Worm (Caenorhabditis elegans) whole organism, L4 larva: ENCODE measurements around the gene C02B8.12.
A peak's percentile ranks its signal among the peaks of the same experiment; 100 is the strongest.

Source experiments
- D1046.2 ChIP-seq: fragments of 200-800 bp; sonication (Bioruptor generic); IDR thresholded peaks from 2 replicates; pipeline ENCODE4 v1.3.6; 2022; ENCODE audit warnings: missing genetic modification characterization, missing compliant biosample characterization
- F10B5.3 ChIP-seq: sonication (generic microtip); optimal IDR thresholded peaks from 2 replicates; lab custom pipeline; 2016; ENCODE audit warnings: mild to moderate bottlenecking, missing genetic modification characterization, missing compliant biosample characterization
- F26F4.8 ChIP-seq: fragments of 200-800 bp; sonication (Bioruptor generic); conservative IDR thresholded peaks from 2 replicates; pipeline ENCODE4 v1.3.6; 2022; ENCODE audit warnings: missing genetic modification characterization, missing compliant biosample characterization
- Y105C5A.15 ChIP-seq: fragments of 200-800 bp; sonication (Bioruptor generic); IDR thresholded peaks from 2 replicates; pipeline ENCODE4 v1.3.6; 2022; ENCODE audit warnings: missing genetic modification characterization, missing compliant biosample characterization
- Y48G9A.11 ChIP-seq: fragments of 200-800 bp; sonication (Bioruptor generic); IDR thresholded peaks from 2 replicates; pipeline ENCODE4 v1.3.6; 2022; ENCODE audit warnings: missing genetic modification reagents, missing genetic modification characterization, missing compliant biosample characterization
- Y5F2A.4 ChIP-seq: fragments of 200-800 bp; sonication (Bioruptor generic); optimal IDR thresholded peaks from 2 replicates; lab custom pipeline; 2018; ENCODE audit warnings: mild to moderate bottlenecking, missing genetic modification characterization, missing compliant biosample characterization
- aly-2 ChIP-seq: sonication (generic microtip); optimal IDR thresholded peaks from 2 replicates; lab custom pipeline; 2018; ENCODE audit warnings: missing biosample characterization, missing genetic modification characterization
- arid-1 ChIP-seq: fragments of 200-800 bp; sonication (Bioruptor generic); conservative IDR thresholded peaks from 2 replicates; pipeline ENCODE4 v1.3.6; 2022; ENCODE audit warnings: missing genetic modification reagents, missing genetic modification characterization, missing compliant biosample characterization
- ceh-20 ChIP-seq: fragments of 200-800 bp; sonication (Bioruptor generic); IDR thresholded peaks from 2 replicates; pipeline ENCODE4 v1.3.6; 2022; ENCODE audit warnings: missing genetic modification reagents, missing genetic modification characterization, missing compliant biosample characterization
- ceh-28 ChIP-seq: fragments of 150-350 bp; optimal IDR thresholded peaks from 2 replicates; lab custom pipeline; 2014; ENCODE audit warnings: missing biosample characterization, missing genetic modification reagents, missing genetic modification characterization
- ceh-32 ChIP-seq: sonication (generic microtip); optimal IDR thresholded peaks from 2 replicates; lab custom pipeline; 2016; ENCODE audit warnings: mild to moderate bottlenecking, missing genetic modification characterization, missing compliant biosample characterization; ENCODE audit not compliant: poor library complexity
- ceh-62 ChIP-seq: sonication (generic microtip); optimal IDR thresholded peaks from 2 replicates; lab custom pipeline; 2017; ENCODE audit warnings: missing biosample characterization, missing genetic modification characterization
- ceh-82 ChIP-seq: sonication (generic microtip); optimal IDR thresholded peaks from 2 replicates; lab custom pipeline; 2017; ENCODE audit warnings: missing biosample characterization, missing genetic modification characterization
- ces-1 ChIP-seq: fragments of 150-350 bp; sonication (generic microtip); optimal IDR thresholded peaks from 4 replicates; lab custom pipeline; 2014; ENCODE audit warnings: missing biosample characterization, missing genetic modification reagents, missing genetic modification characterization
- cey-2 ChIP-seq: sonication (generic microtip); optimal IDR thresholded peaks from 3 replicates; lab custom pipeline; 2017; ENCODE audit warnings: missing genetic modification characterization, mild to moderate bottlenecking, missing compliant biosample characterization, antibody characterized with exemption, borderline replicate concordance; ENCODE audit not compliant: insufficient read depth
- ctbp-1 ChIP-seq: fragments of 200-800 bp; sonication (Bioruptor generic); IDR thresholded peaks from 2 replicates; pipeline ENCODE4 v1.3.6; 2022; ENCODE audit warnings: missing genetic modification reagents, missing genetic modification characterization, missing compliant biosample characterization
- daf-19 ChIP-seq: fragments of 200-800 bp; sonication (Bioruptor generic); conservative IDR thresholded peaks from 2 replicates; pipeline ENCODE4 v1.3.6; 2022; ENCODE audit warnings: missing genetic modification characterization, missing compliant biosample characterization
- dmd-8 ChIP-seq: fragments of 200-800 bp; sonication (Bioruptor generic); IDR thresholded peaks from 2 replicates; pipeline ENCODE4 v1.3.6; 2022; ENCODE audit warnings: missing genetic modification characterization, missing compliant biosample characterization
- dpl-1 ChIP-seq: fragments of 150-350 bp; optimal IDR thresholded peaks from 2 replicates; lab custom pipeline; 2014; ENCODE audit warnings: missing biosample characterization, missing genetic modification reagents, missing genetic modification characterization
- dve-1 ChIP-seq: sonication (generic microtip); optimal IDR thresholded peaks from 2 replicates; lab custom pipeline; 2017; ENCODE audit warnings: antibody characterized with exemption, mild to moderate bottlenecking, missing genetic modification characterization, missing compliant biosample characterization; ENCODE audit not compliant: insufficient read depth
- egl-27 ChIP-seq: sonication (generic microtip); optimal IDR thresholded peaks from 3 replicates; lab custom pipeline; 2017; ENCODE audit warnings: missing biosample characterization, missing genetic modification reagents, missing genetic modification characterization
- hlh-11 ChIP-seq: fragments of 200-800 bp; sonication (Bioruptor generic); optimal IDR thresholded peaks from 2 replicates; lab custom pipeline; 2018; ENCODE audit warnings: mild to moderate bottlenecking, missing genetic modification characterization, missing compliant biosample characterization
- lin-1 ChIP-seq: fragments of 200-800 bp; sonication (Bioruptor generic); IDR thresholded peaks from 2 replicates; pipeline ENCODE4 v1.3.6; 2022; ENCODE audit warnings: missing genetic modification reagents, missing genetic modification characterization, missing compliant biosample characterization
- lin-13 ChIP-seq: fragments of 150-350 bp; optimal IDR thresholded peaks from 2 replicates; lab custom pipeline; 2014; ENCODE audit warnings: missing biosample characterization, missing genetic modification reagents, missing genetic modification characterization
- lin-15B ChIP-seq: fragments of 150-350 bp; sonication (generic microtip); optimal IDR thresholded peaks from 3 replicates; lab custom pipeline; 2014; ENCODE audit warnings: missing biosample characterization, missing genetic modification characterization
- lin-38 ChIP-seq: fragments of 200-800 bp; sonication (Bioruptor generic); IDR thresholded peaks from 2 replicates; pipeline ENCODE4 v1.3.6; 2022; ENCODE audit warnings: missing genetic modification reagents, missing genetic modification characterization, missing compliant biosample characterization
- lir-3 ChIP-seq: sonication (generic microtip); optimal IDR thresholded peaks from 2 replicates; lab custom pipeline; 2016; ENCODE audit warnings: mild to moderate bottlenecking, missing genetic modification characterization, missing compliant biosample characterization
- madf-5 ChIP-seq, 2 experiments: fragments of 200-800 bp; sonication (Bioruptor generic); IDR thresholded peaks; 2 replicates each; pipeline ENCODE4 v1.3.6; 2022; ENCODE audit warnings: missing compliant biosample characterization in 2 of 2, missing genetic modification characterization in 2 of 2
- madf-9 ChIP-seq: fragments of 200-800 bp; sonication (Bioruptor generic); conservative IDR thresholded peaks from 2 replicates; pipeline ENCODE4 v1.3.6; 2022; ENCODE audit warnings: missing genetic modification reagents, missing genetic modification characterization, missing compliant biosample characterization
- mdt-29 ChIP-seq: fragments of 200-800 bp; sonication (Bioruptor generic); IDR thresholded peaks from 2 replicates; pipeline ENCODE4 v1.3.6; 2022; ENCODE audit warnings: missing genetic modification reagents, missing genetic modification characterization, missing compliant biosample characterization
- mep-1 ChIP-seq: fragments of 150-350 bp; sonication (generic microtip); optimal IDR thresholded peaks from 3 replicates; lab custom pipeline; 2014; ENCODE audit warnings: missing biosample characterization, missing genetic modification characterization
- mes-2 ChIP-seq: sonication (generic microtip); optimal IDR thresholded peaks from 2 replicates; lab custom pipeline; 2016; ENCODE audit warnings: missing genotype, mild to moderate bottlenecking, missing genetic modification characterization, missing compliant biosample characterization; ENCODE audit not compliant: poor library complexity, severe bottlenecking
- nhr-25 ChIP-seq: sonication (generic microtip); optimal IDR thresholded peaks from 2 replicates; lab custom pipeline; 2017; ENCODE audit warnings: missing genetic modification characterization, mild to moderate bottlenecking, missing compliant biosample characterization, antibody characterized with exemption, moderate library complexity, borderline replicate concordance; ENCODE audit not compliant: insufficient read depth
- nhr-41 ChIP-seq: fragments of 200-800 bp; sonication (Bioruptor generic); IDR thresholded peaks from 2 replicates; pipeline ENCODE4 v1.3.6; 2022; ENCODE audit warnings: missing genetic modification reagents, missing genetic modification characterization, missing compliant biosample characterization
- nhr-42 ChIP-seq: fragments of 200-800 bp; sonication (Bioruptor generic); IDR thresholded peaks from 2 replicates; pipeline ENCODE4 v1.3.6; 2022; ENCODE audit warnings: missing genetic modification characterization, missing compliant biosample characterization
- nhr-6 ChIP-seq: fragments of 150-350 bp; optimal IDR thresholded peaks from 2 replicates; lab custom pipeline; 2014; ENCODE audit warnings: missing biosample characterization, missing genetic modification characterization
- nhr-77 ChIP-seq: fragments of 150-350 bp; optimal IDR thresholded peaks from 2 replicates; lab custom pipeline; 2014; ENCODE audit warnings: missing biosample characterization, missing genetic modification characterization
- pqm-1 ChIP-seq: sonication (generic microtip); optimal IDR thresholded peaks from 2 replicates; lab custom pipeline; 2017; ENCODE audit warnings: missing biosample characterization, missing genetic modification characterization
- rbr-2 ChIP-seq: sonication (generic microtip); optimal IDR thresholded peaks from 2 replicates; lab custom pipeline; 2016; ENCODE audit warnings: missing genotype, missing genetic modification characterization, missing compliant biosample characterization
- sdz-12 ChIP-seq: fragments of 200-800 bp; sonication (Bioruptor generic); optimal IDR thresholded peaks from 2 replicates; lab custom pipeline; 2018; ENCODE audit warnings: mild to moderate bottlenecking, missing genetic modification characterization, missing compliant biosample characterization
- set-16 ChIP-seq: fragments of 200-800 bp; sonication (Bioruptor generic); IDR thresholded peaks from 2 replicates; pipeline ENCODE4 v1.3.6; 2022; ENCODE audit warnings: missing genetic modification reagents, missing genetic modification characterization, missing compliant biosample characterization
- skn-1 ChIP-seq: fragments of 150-350 bp; optimal IDR thresholded peaks from 2 replicates; lab custom pipeline; 2014; ENCODE audit warnings: missing biosample characterization, missing genetic modification characterization
- spr-1 ChIP-seq: sonication (generic microtip); optimal IDR thresholded peaks from 2 replicates; lab custom pipeline; 2016; ENCODE audit warnings: mild to moderate bottlenecking, missing genetic modification characterization, missing compliant biosample characterization
- tag-97 ChIP-seq: fragments of 200-800 bp; sonication (Bioruptor generic); IDR thresholded peaks from 2 replicates; pipeline ENCODE4 v1.3.6; 2022; ENCODE audit warnings: missing genetic modification characterization, missing compliant biosample characterization
- unc-130 ChIP-seq: sonication (generic microtip); optimal IDR thresholded peaks from 2 replicates; lab custom pipeline; 2016; ENCODE audit warnings: missing genetic modification reagents, missing genetic modification characterization, missing compliant biosample characterization
- unc-62 ChIP-seq, 3 experiments: fragments of 150-350 bp in 1 of 3; sonication (generic microtip); optimal IDR thresholded peaks in 2 of 3; peaks in 1 of 3; 1 replicate in 1 of 3; 2 replicates in 2 of 3; lab custom pipeline; 2014 to 2017; ENCODE audit warnings: missing biosample characterization in 3 of 3, missing genetic modification characterization in 3 of 3, missing genetic modification reagents in 3 of 3, missing genotype in 1 of 3
- vab-7 ChIP-seq: fragments of 200-800 bp; sonication (Bioruptor generic); IDR thresholded peaks from 2 replicates; pipeline ENCODE4 v1.3.6; 2022; ENCODE audit warnings: missing genetic modification reagents, missing genetic modification characterization, missing compliant biosample characterization
- zfp-2 ChIP-seq: sonication (generic microtip); optimal IDR thresholded peaks from 2 replicates; lab custom pipeline; 2016; ENCODE audit warnings: mild to moderate bottlenecking, missing genetic modification characterization, missing compliant biosample characterization
- zfp-3 ChIP-seq: fragments of 200-800 bp; sonication (Bioruptor generic); conservative IDR thresholded peaks from 2 replicates; pipeline ENCODE4 v1.3.6; 2022; ENCODE audit warnings: missing genetic modification reagents, missing genetic modification characterization, missing compliant biosample characterization
- ztf-7 ChIP-seq: fragments of 150-350 bp; optimal IDR thresholded peaks from 2 replicates; lab custom pipeline; 2014; ENCODE audit warnings: missing biosample characterization, missing genetic modification characterization

Gene C02B8.12

ce11 chrX:8136276-8136891 is 13.2 kb upstream of the C02B8.12 start, which contains the start of gene C02B8.6 (continued):
- TF ChIP-seq tag-97 (GFP tag; lab: Robert Waterston, UW) (no peak), D1046.2 (GFP tag; lab: Robert Waterston, UW) (no peak), mdt-29 (GFP tag; lab: Robert Waterston, UW) (no peak), F10B5.3 (tag; lab: Kevin White, UChicago) (no peak), ctbp-1 (no peak), nhr-41 (GFP tag; lab: Robert Waterston, UW) (0 out of 2 replicates have a peak, but pooled peaks have one; percentile 58), daf-19 (GFP tag; lab: Robert Waterston, UW) (no peak), dve-1 (tag; lab: Kevin White, UChicago) (peak; percentile 87), zfp-2 (no peak), madf-9 (no peak), set-16 (GFP tag; lab: Robert Waterston, UW) (no peak), skn-1 (tag; lab: Kevin White, UChicago) (no peak), rbr-2 (tag; lab: Kevin White, UChicago) (no peak), unc-62 (GFP tag; optimal IDR thresholded peaks at IDR 0.05 in 1 of 2; lab: Kevin White, UChicago) (peak in 1 of 2 experiments; percentile 93), unc-62 (tag; optimal IDR thresholded peaks at IDR 0.05; lab: Kevin White, UChicago) (no peak), hlh-11 (peak; percentile 68), lir-3 (tag; lab: Kevin White, UChicago) (no peak), dpl-1 (GFP tag; lab: Kevin White, UChicago) (no peak), spr-1 (no peak), nhr-42 (no peak), aly-2 (tag; lab: Kevin White, UChicago) (no peak), cey-2 (tag; lab: Kevin White, UChicago) (no peak), F26F4.8 (no peak), ceh-32 (no peak), ztf-7 (tag; lab: Kevin White, UChicago) (no peak), ceh-82 (tag; lab: Kevin White, UChicago) (no peak), egl-27 (tag; lab: Kevin White, UChicago) (no peak), nhr-77 (tag; lab: Kevin White, UChicago) (peak; percentile 50), Y48G9A.11 (GFP tag; lab: Robert Waterston, UW) (no peak), sdz-12 (GFP tag; lab: Kevin White, UChicago) (no peak), ceh-62 (tag; lab: Kevin White, UChicago) (no peak), madf-5 (GFP tag; IDR thresholded peaks at IDR 0.05; lab: Robert Waterston, UW) (no peak), mep-1 (tag; lab: Kevin White, UChicago) (peak; percentile 84), ceh-20 (GFP tag; lab: Robert Waterston, UW) (no peak), mes-2 (tag; lab: Kevin White, UChicago) (no peak), ceh-28 (no peak), dmd-8 (GFP tag; lab: Robert Waterston, UW) (no peak), Y105C5A.15 (GFP tag; lab: Robert Waterston, UW) (no peak), lin-1 (GFP tag; lab: Robert Waterston, UW) (no peak), lin-13 (GFP tag; lab: Kevin White, UChicago) (no peak), zfp-3 (no peak), nhr-6 (tag; lab: Kevin White, UChicago) (peak; percentile 54), ces-1 (GFP tag; lab: Kevin White, UChicago) (no peak), unc-130 (no peak), Y5F2A.4 (no peak), nhr-25 (tag; lab: Kevin White, UChicago) (no peak), lin-38 (GFP tag; lab: Robert Waterston, UW) (no peak), lin-15B (tag; lab: Kevin White, UChicago) (no peak), pqm-1 (peak; percentile 56), arid-1 (no peak), vab-7 (GFP tag; lab: Robert Waterston, UW) (no peak)
